Worm (Caenorhabditis elegans) whole organism, L4 larva: Measurements from ENCODE around the gene B0035.22.

Experiments
- F10B5.3 ChIP-seq: sonication (generic microtip); optimal IDR thresholded peaks from 2 replicates; lab custom pipeline; 2016; ENCODE audit warnings: mild to moderate bottlenecking, missing genetic modification characterization, missing compliant biosample characterization
- ama-1 ChIP-seq: fragments of 150-350 bp; optimal IDR thresholded peaks from 2 replicates; lab custom pipeline; 2014; ENCODE audit warnings: inconsistent platforms, mixed read lengths
- egl-27 ChIP-seq: sonication (generic microtip); optimal IDR thresholded peaks from 3 replicates; lab custom pipeline; 2017; ENCODE audit warnings: missing biosample characterization, missing genetic modification reagents, missing genetic modification characterization
- php-3 ChIP-seq: fragments of 200-800 bp; sonication (Bioruptor generic); IDR thresholded peaks from 2 replicates; pipeline ENCODE4 v1.3.6; 2022; ENCODE audit warnings: missing genetic modification reagents, missing genetic modification characterization, missing compliant biosample characterization
- unc-130 ChIP-seq: sonication (generic microtip); optimal IDR thresholded peaks from 2 replicates; lab custom pipeline; 2016; ENCODE audit warnings: missing genetic modification reagents, missing genetic modification characterization, missing compliant biosample characterization

ce11 chrIV:11269483-11269882 is 45.5 kb upstream of the B0035.22 start:
- TF ChIP-seq php-3 (GFP tag; lab: Robert Waterston, UW) (no peak), ama-1 (no peak), unc-130 (GFP tag; lab: Kevin White, UChicago) (no peak), egl-27 (tag; lab: Kevin White, UChicago) (no peak), F10B5.3 (no peak)
